Worm (Caenorhabditis elegans) whole organism, L1 larva: Measurements from ENCODE around the gene sre-53.

Source experiments
- C16A3.4 ChIP-seq: fragments of 150-350 bp; optimal IDR thresholded peaks from 2 replicates; lab custom pipeline; 2014; ENCODE audit warnings: missing biosample characterization, missing genetic modification characterization
- ama-1 ChIP-seq: fragments of 150-350 bp; optimal IDR thresholded peaks from 2 replicates; lab custom pipeline; 2014
- dpl-1 ChIP-seq, 3 experiments: fragments of 150-350 bp in 2 of 3; sonication (generic microtip) in 1 of 3; optimal IDR thresholded peaks; 2 replicates each; lab custom pipeline; 2014 to 2017; ENCODE audit warnings: missing biosample characterization in 3 of 3, missing genetic modification characterization in 3 of 3, missing genetic modification reagents in 3 of 3
- egl-13 ChIP-seq: sonication (generic microtip); optimal IDR thresholded peaks from 2 replicates; lab custom pipeline; 2016; ENCODE audit warnings: missing genotype, missing genetic modification reagents, missing genetic modification characterization, missing compliant biosample characterization
- egl-27 ChIP-seq, 2 experiments: fragments of 150-350 bp in 1 of 2; sonication (generic microtip); optimal IDR thresholded peaks; 3 replicates each; lab custom pipeline; 2017 to 2018; ENCODE audit warnings: missing biosample characterization in 2 of 2, missing genetic modification characterization in 2 of 2, missing genetic modification reagents in 2 of 2
- lsy-2 ChIP-seq, 2 experiments: fragments of 150-350 bp; optimal IDR thresholded peaks; 2 replicates each; lab custom pipeline; 2014; ENCODE audit warnings: missing biosample characterization in 2 of 2, missing genetic modification characterization in 2 of 2
- mdl-1 ChIP-seq, 2 experiments: fragments of 150-350 bp; optimal IDR thresholded peaks; 2 replicates each; lab custom pipeline; 2014 to 2017; ENCODE audit warnings: missing biosample characterization in 2 of 2, missing genetic modification characterization in 2 of 2, inconsistent platforms in 1 of 2
- nhr-11 ChIP-seq: fragments of 150-350 bp; optimal IDR thresholded peaks from 2 replicates; lab custom pipeline; 2014; ENCODE audit warnings: missing biosample characterization, missing genetic modification characterization
- pax-3 ChIP-seq: fragments of 200-800 bp; sonication (Bioruptor generic); optimal IDR thresholded peaks from 2 replicates; lab custom pipeline; 2018; ENCODE audit warnings: mild to moderate bottlenecking, missing genetic modification characterization, moderate library complexity, missing compliant biosample characterization
- snpc-4 ChIP-seq: fragments of 150-350 bp; optimal IDR thresholded peaks from 2 replicates; lab custom pipeline; 2014; ENCODE audit warnings: missing biosample characterization, missing genetic modification characterization
- snu-23 ChIP-seq: sonication (generic microtip); optimal IDR thresholded peaks from 2 replicates; lab custom pipeline; 2016; ENCODE audit warnings: missing genetic modification characterization, missing compliant biosample characterization

ce11 chrII:12342928-12343327 is 19.7 kb upstream of the sre-53 start:
- TF ChIP-seq C16A3.4 (tag; lab: Kevin White, UChicago), result no peak
- no peak for TF ChIP-seq dpl-1 (GFP tag; optimal IDR thresholded peaks at IDR 0.05; lab: Kevin White, UChicago)
- TF ChIP-seq egl-27 (tag; optimal IDR thresholded peaks at IDR 0.05; lab: Kevin White, UChicago), result no peak
- TF ChIP-seq snpc-4 (tag; lab: Kevin White, UChicago), result no peak
- no peak for TF ChIP-seq mdl-1 (tag; optimal IDR thresholded peaks at IDR 0.05; lab: Kevin White, UChicago)
- TF ChIP-seq egl-13 (tag; lab: Kevin White, UChicago), result no peak
- TF ChIP-seq snu-23 (GFP tag; lab: Kevin White, UChicago), result no peak
- TF ChIP-seq ama-1 (lab: Kevin White, UChicago), result no peak
- TF ChIP-seq lsy-2 (tag; optimal IDR thresholded peaks at IDR 0.05; lab: Kevin White, UChicago), result no peak
- no peak for TF ChIP-seq pax-3
- TF ChIP-seq nhr-11, result no peak
